Worm (Caenorhabditis elegans) whole organism, midembryonic: ENCODE results near the gene str-159.

Experiments used
- T22C8.4 ChIP-seq: fragments of 200-800 bp; sonication (Bioruptor generic); IDR thresholded peaks from 2 replicates; pipeline ENCODE4 v1.3.6; 2022; ENCODE audit warnings: missing genetic modification characterization, missing compliant biosample characterization
- cog-1 ChIP-seq: sonication (generic microtip); optimal IDR thresholded peaks from 2 replicates; lab custom pipeline; 2016; ENCODE audit warnings: missing genetic modification characterization, missing compliant biosample characterization
- flt-1 ChIP-seq: fragments of 200-800 bp; sonication (Bioruptor generic); IDR thresholded peaks from 2 replicates; pipeline ENCODE4 v1.3.6; 2022; ENCODE audit warnings: missing genetic modification characterization, missing compliant biosample characterization
- klf-2 ChIP-seq: fragments of 200-800 bp; sonication (Bioruptor generic); conservative IDR thresholded peaks from 2 replicates; pipeline ENCODE4 v1.3.6; 2022; ENCODE audit warnings: missing genetic modification reagents, missing genetic modification characterization, missing compliant biosample characterization
- med-1 ChIP-seq: sonication (generic microtip); optimal IDR thresholded peaks from 2 replicates; lab custom pipeline; 2017; ENCODE audit warnings: missing genetic modification characterization, mild to moderate bottlenecking, missing compliant biosample characterization, antibody characterized with exemption, missing genetic modification reagents; ENCODE audit not compliant: insufficient read depth
- ref-1 ChIP-seq: fragments of 200-800 bp; sonication (Bioruptor generic); conservative IDR thresholded peaks from 2 replicates; pipeline ENCODE4 v1.3.6; 2022; ENCODE audit warnings: missing genetic modification reagents, missing genetic modification characterization, missing compliant biosample characterization
- tab-1 ChIP-seq: fragments of 200-800 bp; sonication (Bioruptor generic); IDR thresholded peaks from 2 replicates; pipeline ENCODE4 v1.3.6; 2022; ENCODE audit warnings: missing genetic modification characterization, missing compliant biosample characterization
- ztf-23 ChIP-seq: fragments of 200-800 bp; sonication (Bioruptor generic); IDR thresholded peaks from 2 replicates; pipeline ENCODE4 v1.3.6; 2022; ENCODE audit warnings: missing genetic modification reagents, missing genetic modification characterization, missing compliant biosample characterization
- ztf-29 ChIP-seq: fragments of 200-800 bp; sonication (Bioruptor generic); IDR thresholded peaks from 2 replicates; pipeline ENCODE4 v1.3.6; 2022; ENCODE audit warnings: missing genetic modification reagents, missing genetic modification characterization, missing compliant biosample characterization

DNA sequence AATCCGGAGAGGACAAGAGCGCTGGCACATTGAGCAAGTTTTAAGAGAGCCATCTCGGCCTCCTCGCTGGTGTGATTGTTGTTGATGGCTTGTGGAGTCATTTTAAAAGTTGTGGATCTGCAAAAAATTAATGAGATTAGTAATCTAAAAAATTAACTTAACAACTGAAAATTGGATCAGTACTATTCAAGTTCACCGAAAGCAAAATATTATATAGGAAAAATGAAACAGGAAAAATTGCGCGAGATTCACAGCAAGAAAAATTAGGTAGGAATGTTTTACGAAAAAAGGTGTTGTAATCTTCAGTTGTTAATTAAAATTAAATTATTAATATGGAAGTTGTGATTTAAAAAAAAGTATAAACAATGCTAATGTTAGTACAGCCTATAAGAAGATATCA lies 21.9 kb upstream of the str-159 start, which contains the start of gene T08B6.1:
- TF ChIP-seq tab-1 (GFP tag; lab: Robert Waterston, UW) (no peak), ref-1 (GFP tag; lab: Robert Waterston, UW) (no peak), flt-1 (GFP tag; lab: Robert Waterston, UW) (no peak), T22C8.4 (GFP tag; lab: Robert Waterston, UW) (no peak), ztf-23 (no peak), cog-1 (tag; lab: Kevin White, UChicago) (no peak), klf-2 (no peak), ztf-29 (GFP tag; lab: Robert Waterston, UW) (no peak), med-1 (no peak)
